Worm (Caenorhabditis elegans) whole organism, L1 larva: Measurements from ENCODE around the gene T06D8.9.

Source experiments
- F16B12.6 ChIP-seq: fragments of 150-350 bp; optimal IDR thresholded peaks from 2 replicates; lab custom pipeline; 2014; ENCODE audit warnings: missing biosample characterization, missing genetic modification characterization
- Y116A8C.19 ChIP-seq: sonication (generic microtip); optimal IDR thresholded peaks from 2 replicates; lab custom pipeline; 2016; ENCODE audit warnings: missing compliant biosample characterization, missing genetic modification characterization, borderline replicate concordance
- aha-1 ChIP-seq: fragments of 150-350 bp; optimal IDR thresholded peaks from 2 replicates; lab custom pipeline; 2014; ENCODE audit warnings: missing biosample characterization, missing genetic modification characterization
- alr-1 ChIP-seq: fragments of 200-800 bp; sonication (Bioruptor generic); optimal IDR thresholded peaks from 2 replicates; lab custom pipeline; 2018; ENCODE audit warnings: borderline replicate concordance, mild to moderate bottlenecking, missing genetic modification characterization, missing compliant biosample characterization
- aly-2 ChIP-seq: fragments of 150-350 bp; optimal IDR thresholded peaks from 2 replicates; lab custom pipeline; 2014; ENCODE audit warnings: missing biosample characterization, missing genetic modification characterization
- blmp-1 ChIP-seq: fragments of 150-350 bp; optimal IDR thresholded peaks from 2 replicates; lab custom pipeline; 2014; ENCODE audit warnings: missing biosample characterization, missing genetic modification characterization
- ceh-82 ChIP-seq, 3 experiments: fragments of 150-350 bp in 1 of 3; sonication (generic microtip) in 2 of 3; optimal IDR thresholded peaks; 2 replicates each; lab custom pipeline; 2014 to 2017; ENCODE audit warnings: missing biosample characterization in 3 of 3, missing genetic modification characterization in 3 of 3
- ceh-88 ChIP-seq: fragments of 200-800 bp; sonication (Bioruptor generic); IDR thresholded peaks from 2 replicates; pipeline ENCODE4 v1.3.6; 2022; ENCODE audit warnings: missing genetic modification characterization, missing compliant biosample characterization
- ceh-90 ChIP-seq: sonication (generic microtip); optimal IDR thresholded peaks from 2 replicates; lab custom pipeline; 2016; ENCODE audit warnings: missing genetic modification characterization, missing compliant biosample characterization
- egl-27 ChIP-seq, 2 experiments: fragments of 150-350 bp in 1 of 2; sonication (generic microtip); optimal IDR thresholded peaks; 3 replicates each; lab custom pipeline; 2017 to 2018; ENCODE audit warnings: missing biosample characterization in 2 of 2, missing genetic modification characterization in 2 of 2, missing genetic modification reagents in 2 of 2
- elt-2 ChIP-seq: sonication (generic microtip); optimal IDR thresholded peaks from 2 replicates; lab custom pipeline; 2016; ENCODE audit warnings: missing genetic modification characterization, mild to moderate bottlenecking, inconsistent platforms, missing compliant biosample characterization, missing genetic modification reagents
- elt-3 ChIP-seq, 6 experiments: fragments of 150-350 bp in 1 of 6; sonication (generic microtip); optimal IDR thresholded peaks; 2 replicates each; lab custom pipeline; 2017 to 2018; ENCODE audit warnings: missing biosample characterization in 6 of 6, missing genetic modification characterization in 6 of 6, inconsistent platforms in 1 of 6
- ets-5 ChIP-seq: fragments of 200-800 bp; sonication (Bioruptor generic); IDR thresholded peaks from 2 replicates; pipeline ENCODE4 v1.3.6; 2022; ENCODE audit warnings: missing genetic modification characterization, missing compliant biosample characterization
- fkh-10 ChIP-seq: sonication (generic microtip); optimal IDR thresholded peaks from 2 replicates; lab custom pipeline; 2017; ENCODE audit warnings: missing biosample characterization, missing genetic modification reagents, missing genetic modification characterization
- fkh-4 ChIP-seq: sonication (generic microtip); optimal IDR thresholded peaks from 2 replicates; lab custom pipeline; 2016; ENCODE audit warnings: missing compliant biosample characterization, missing genetic modification characterization, borderline replicate concordance
- grh-1 ChIP-seq: fragments of 200-800 bp; sonication (Bioruptor generic); IDR thresholded peaks from 2 replicates; pipeline ENCODE4 v1.3.6; 2022; ENCODE audit warnings: missing genetic modification reagents, missing genetic modification characterization, missing compliant biosample characterization
- jun-1 ChIP-seq: fragments of 150-350 bp; optimal IDR thresholded peaks from 2 replicates; lab custom pipeline; 2014; ENCODE audit warnings: missing biosample characterization, missing genetic modification reagents, missing genetic modification characterization
- lin-14 ChIP-seq: fragments of 200-800 bp; sonication (Bioruptor generic); optimal IDR thresholded peaks from 2 replicates; lab custom pipeline; 2018; ENCODE audit warnings: mild to moderate bottlenecking, missing genetic modification characterization, moderate library complexity, missing compliant biosample characterization
- lir-3 ChIP-seq: sonication (generic microtip); optimal IDR thresholded peaks from 2 replicates; lab custom pipeline; 2016; ENCODE audit warnings: mild to moderate bottlenecking, missing genetic modification characterization, moderate library complexity, missing compliant biosample characterization; ENCODE audit not compliant: poor library complexity
- lsy-2 ChIP-seq, 2 experiments: fragments of 150-350 bp; optimal IDR thresholded peaks; 2 replicates each; lab custom pipeline; 2014; ENCODE audit warnings: missing biosample characterization in 2 of 2, missing genetic modification characterization in 2 of 2
- mdl-1 ChIP-seq, 2 experiments: fragments of 150-350 bp; optimal IDR thresholded peaks; 2 replicates each; lab custom pipeline; 2014 to 2017; ENCODE audit warnings: missing biosample characterization in 2 of 2, missing genetic modification characterization in 2 of 2, inconsistent platforms in 1 of 2
- mep-1 ChIP-seq: fragments of 150-350 bp; optimal IDR thresholded peaks from 2 replicates; lab custom pipeline; 2014; ENCODE audit warnings: missing biosample characterization, missing genetic modification characterization
- nhr-11 ChIP-seq: fragments of 150-350 bp; optimal IDR thresholded peaks from 2 replicates; lab custom pipeline; 2014; ENCODE audit warnings: missing biosample characterization, missing genetic modification characterization
- nhr-19 ChIP-seq: fragments of 200-800 bp; sonication (Bioruptor generic); conservative IDR thresholded peaks from 2 replicates; pipeline ENCODE4 v1.3.6; 2022; ENCODE audit warnings: missing genetic modification characterization, missing compliant biosample characterization
- nhr-20 ChIP-seq: sonication (generic microtip); optimal IDR thresholded peaks from 2 replicates; lab custom pipeline; 2016; ENCODE audit warnings: mild to moderate bottlenecking, missing genetic modification characterization, missing compliant biosample characterization
- nhr-71 ChIP-seq: sonication (generic microtip); optimal IDR thresholded peaks from 2 replicates; lab custom pipeline; 2016; ENCODE audit warnings: mild to moderate bottlenecking, missing genetic modification characterization, moderate library complexity, missing compliant biosample characterization
- nhr-76 ChIP-seq: sonication (generic microtip); optimal IDR thresholded peaks from 2 replicates; lab custom pipeline; 2017; ENCODE audit warnings: missing biosample characterization, missing genetic modification characterization
- nhr-85 ChIP-seq: sonication (generic microtip); peaks from one replicate; lab custom pipeline; 2016; ENCODE audit warnings: missing genetic modification characterization, inconsistent platforms, missing compliant biosample characterization
- nhr-90 ChIP-seq: sonication (generic microtip); optimal IDR thresholded peaks from 2 replicates; lab custom pipeline; 2016; ENCODE audit warnings: mild to moderate bottlenecking, missing genetic modification characterization, missing compliant biosample characterization; ENCODE audit not compliant: poor library complexity
- pag-3 ChIP-seq: sonication (generic microtip); optimal IDR thresholded peaks from 2 replicates; lab custom pipeline; 2017; ENCODE audit warnings: missing genetic modification characterization, mild to moderate bottlenecking, missing compliant biosample characterization, antibody characterized with exemption, borderline replicate concordance; ENCODE audit not compliant: insufficient read depth
- pqm-1 ChIP-seq: sonication (generic microtip); optimal IDR thresholded peaks from 3 replicates; lab custom pipeline; 2017; ENCODE audit warnings: missing biosample characterization, missing genetic modification characterization
- rnt-1 ChIP-seq: sonication (generic microtip); optimal IDR thresholded peaks from 2 replicates; lab custom pipeline; 2016; ENCODE audit warnings: mild to moderate bottlenecking, missing genetic modification characterization, moderate library complexity, missing compliant biosample characterization
- snpc-4 ChIP-seq: fragments of 150-350 bp; optimal IDR thresholded peaks from 2 replicates; lab custom pipeline; 2014; ENCODE audit warnings: missing biosample characterization, missing genetic modification characterization
- snu-23 ChIP-seq: sonication (generic microtip); optimal IDR thresholded peaks from 2 replicates; lab custom pipeline; 2016; ENCODE audit warnings: missing genetic modification characterization, missing compliant biosample characterization
- swsn-7 ChIP-seq: sonication (generic microtip); optimal IDR thresholded peaks from 2 replicates; lab custom pipeline; 2016; ENCODE audit warnings: missing genetic modification characterization, missing compliant biosample characterization
- tbx-2 ChIP-seq: sonication (generic microtip); optimal IDR thresholded peaks from 2 replicates; lab custom pipeline; 2016; ENCODE audit warnings: missing genetic modification characterization, missing compliant biosample characterization
- unc-130 ChIP-seq: fragments of 150-350 bp; optimal IDR thresholded peaks from 2 replicates; lab custom pipeline; 2017; ENCODE audit warnings: missing biosample characterization, missing genetic modification characterization, inconsistent platforms
- unc-86 ChIP-seq: sonication (generic microtip); optimal IDR thresholded peaks from 2 replicates; lab custom pipeline; 2016; ENCODE audit warnings: missing genetic modification characterization, missing compliant biosample characterization
- unc-98 ChIP-seq: fragments of 200-800 bp; sonication (Bioruptor generic); IDR thresholded peaks from 2 replicates; pipeline ENCODE4 v1.3.6; 2022; ENCODE audit warnings: missing genetic modification characterization, missing compliant biosample characterization

Gene T06D8.9

ce11 chrII:11275484-11275883 is 36.1 kb downstream of the T06D8.9 start (continued):
- TF ChIP-seq jun-1 (tag; lab: Kevin White, UChicago) (no peak), aly-2 (tag; lab: Kevin White, UChicago) (no peak), mep-1 (tag; lab: Kevin White, UChicago) (no peak)

- TF ChIP-seq nhr-11 (tag; lab: Kevin White, UChicago) = no peak
- no peak for TF ChIP-seq swsn-7 (tag; lab: Kevin White, UChicago)
- TF ChIP-seq rnt-1 = peak; percentile 10
- no peak for TF ChIP-seq pqm-1 (tag; lab: Kevin White, UChicago)
- TF ChIP-seq nhr-85 = no peak
- no peak for TF ChIP-seq lin-14 (GFP tag; lab: Kevin White, UChicago)
- TF ChIP-seq unc-86 (tag; lab: Kevin White, UChicago) = no peak
- no peak for TF ChIP-seq elt-2 (tag; lab: Kevin White, UChicago)
Measured at ce11 chrII:11276879-11277278, 37.5 kb downstream of the T06D8.9 start.

- no peak for TF ChIP-seq nhr-20 (tag; lab: Kevin White, UChicago)
- peak; percentile 32 for TF ChIP-seq unc-130 (tag; lab: Kevin White, UChicago)
- TF ChIP-seq nhr-90 (tag; lab: Kevin White, UChicago) = peak; percentile 1
- peak; percentile 56 for TF ChIP-seq nhr-85
- TF ChIP-seq lsy-2 (tag; optimal IDR thresholded peaks at IDR 0.05; lab: Kevin White, UChicago) = peak; percentile 12 to 45
- TF ChIP-seq blmp-1 (tag; lab: Kevin White, UChicago) = peak; percentile 32
- TF ChIP-seq ceh-88 = no peak
- TF ChIP-seq F16B12.6 = no peak
- peak; percentile 6 for TF ChIP-seq tbx-2 (tag; lab: Kevin White, UChicago)
- TF ChIP-seq rnt-1 = peak; percentile 14
Measured at ce11 chrII:11279971-11280370, 40.6 kb downstream of the T06D8.9 start.

- peak; percentile 45 to 84 for TF ChIP-seq lsy-2 (tag; optimal IDR thresholded peaks at IDR 0.05; lab: Kevin White, UChicago)
- peak; percentile 54 for TF ChIP-seq rnt-1
- 0 out of 2 replicates have a peak, but pooled peaks have one; percentile 12 for TF ChIP-seq nhr-19 (GFP tag; lab: Robert Waterston, UW)
- peak; percentile 22 for TF ChIP-seq nhr-71
- TF ChIP-seq grh-1 (GFP tag; lab: Robert Waterston, UW) = no peak
- peak; percentile 94 for TF ChIP-seq unc-130 (tag; lab: Kevin White, UChicago)
- no peak for TF ChIP-seq unc-86 (tag; lab: Kevin White, UChicago)
- no peak for TF ChIP-seq fkh-10 (GFP tag; lab: Kevin White, UChicago)
- TF ChIP-seq aha-1 (tag; lab: Kevin White, UChicago) = no peak
- peak; percentile 54 for TF ChIP-seq nhr-85
- TF ChIP-seq snu-23 (GFP tag; lab: Kevin White, UChicago) = peak; percentile 1
Measured at ce11 chrII:11281177-11281576, 41.8 kb downstream of the T06D8.9 start.

ce11 chrII:11281666-11282065 is 42.3 kb downstream of the T06D8.9 start, which contains the start of gene unc-130:
Gene unc-130 (plus strand): TSS chrII:11281966.
- no peak for TF ChIP-seq nhr-76
- no peak for TF ChIP-seq tbx-2 (tag; lab: Kevin White, UChicago)
- TF ChIP-seq pag-3 (tag; lab: Kevin White, UChicago) = no peak
- TF ChIP-seq alr-1 = no peak
- TF ChIP-seq mdl-1 (tag; optimal IDR thresholded peaks at IDR 0.05; lab: Kevin White, UChicago) = no peak
- no peak for TF ChIP-seq ets-5
- no peak for TF ChIP-seq Y116A8C.19
- no peak for TF ChIP-seq nhr-85
- TF ChIP-seq ceh-82 (tag; optimal IDR thresholded peaks at IDR 0.05; lab: Kevin White, UChicago) = no peak
- no peak for TF ChIP-seq unc-86 (tag; lab: Kevin White, UChicago)
- TF ChIP-seq egl-27 (tag; optimal IDR thresholded peaks at IDR 0.05; lab: Kevin White, UChicago) = no peak
- TF ChIP-seq lir-3 (tag; lab: Kevin White, UChicago) = no peak
- no peak for TF ChIP-seq rnt-1
- TF ChIP-seq ceh-90 (tag; lab: Kevin White, UChicago) = no peak
- no peak for TF ChIP-seq fkh-10 (GFP tag; lab: Kevin White, UChicago)
- TF ChIP-seq fkh-4 (tag; lab: Kevin White, UChicago) = no peak
- no peak for TF ChIP-seq snpc-4
- no peak for TF ChIP-seq elt-3 (tag; optimal IDR thresholded peaks at IDR 0.05; lab: Kevin White, UChicago)
- no peak for TF ChIP-seq unc-98 (GFP tag; lab: Robert Waterston, UW)
